Worm (Caenorhabditis elegans) whole organism, L2 larva: ENCODE measurements around the gene emc-3.
A peak's percentile ranks its signal among the peaks of the same experiment; 100 is the strongest.

Source experiments
- C34F6.9 ChIP-seq: fragments of 150-350 bp; optimal IDR thresholded peaks from 2 replicates; lab custom pipeline; 2014; ENCODE audit warnings: missing biosample characterization, missing genetic modification characterization
- F13H6.1 ChIP-seq: sonication (generic microtip); optimal IDR thresholded peaks from 2 replicates; lab custom pipeline; 2016; ENCODE audit warnings: missing genetic modification characterization, missing compliant biosample characterization
- alr-1 ChIP-seq: fragments of 150-350 bp; optimal IDR thresholded peaks from 2 replicates; lab custom pipeline; 2014; ENCODE audit warnings: missing biosample characterization, missing genetic modification characterization
- ama-1 ChIP-seq: fragments of 150-350 bp; optimal IDR thresholded peaks from 2 replicates; lab custom pipeline; 2018; ENCODE audit warnings: inconsistent platforms
- blmp-1 ChIP-seq: sonication (generic microtip); optimal IDR thresholded peaks from 2 replicates; lab custom pipeline; 2017; ENCODE audit warnings: missing genetic modification characterization, mild to moderate bottlenecking, missing compliant biosample characterization, antibody characterized with exemption, moderate library complexity; ENCODE audit not compliant: insufficient read depth
- ceh-16 ChIP-seq: fragments of 150-350 bp; optimal IDR thresholded peaks from 2 replicates; lab custom pipeline; 2014; ENCODE audit warnings: missing biosample characterization, missing genetic modification characterization
- ceh-82 ChIP-seq: fragments of 150-350 bp; optimal IDR thresholded peaks from 2 replicates; lab custom pipeline; 2014; ENCODE audit warnings: missing biosample characterization, missing genetic modification characterization
- crh-2 ChIP-seq: sonication (generic microtip); optimal IDR thresholded peaks from 2 replicates; lab custom pipeline; 2017; ENCODE audit warnings: missing biosample characterization, missing genetic modification characterization
- dmd-4 ChIP-seq: sonication (generic microtip); optimal IDR thresholded peaks from 2 replicates; lab custom pipeline; 2017; ENCODE audit warnings: missing biosample characterization, missing genetic modification characterization
- egl-27 ChIP-seq: sonication (generic microtip); optimal IDR thresholded peaks from 3 replicates; lab custom pipeline; 2017; ENCODE audit warnings: missing biosample characterization, missing genetic modification reagents, missing genetic modification characterization
- elt-1 ChIP-seq: fragments of 150-350 bp; optimal IDR thresholded peaks from 2 replicates; lab custom pipeline; 2014; ENCODE audit warnings: missing biosample characterization, missing genetic modification characterization
- elt-3 ChIP-seq: sonication (generic microtip); optimal IDR thresholded peaks from 2 replicates; lab custom pipeline; 2017; ENCODE audit warnings: missing biosample characterization, missing genetic modification characterization
- fos-1 ChIP-seq: fragments of 150-350 bp; optimal IDR thresholded peaks from 2 replicates; lab custom pipeline; 2014; ENCODE audit warnings: missing biosample characterization, missing genetic modification characterization
- gmeb-1 ChIP-seq: fragments of 150-350 bp; optimal IDR thresholded peaks from 2 replicates; lab custom pipeline; 2014; ENCODE audit warnings: missing biosample characterization, missing genetic modification characterization
- lin-11 ChIP-seq: fragments of 150-350 bp; sonication (generic microtip); optimal IDR thresholded peaks from 2 replicates; lab custom pipeline; 2014; ENCODE audit warnings: missing biosample characterization, missing genetic modification characterization, inconsistent platforms, mixed read lengths
- lin-39 ChIP-seq: fragments of 150-350 bp; optimal IDR thresholded peaks from 2 replicates; lab custom pipeline; 2014; ENCODE audit warnings: missing biosample characterization, missing genetic modification reagents, missing genetic modification characterization
- lsy-2 ChIP-seq, 2 experiments: fragments of 150-350 bp in 1 of 2; sonication (generic microtip) in 1 of 2; optimal IDR thresholded peaks; 2 replicates each; lab custom pipeline; 2014 to 2017; ENCODE audit warnings: missing biosample characterization in 2 of 2, missing genetic modification characterization in 2 of 2
- mab-5 ChIP-seq: fragments of 150-350 bp; optimal IDR thresholded peaks from 2 replicates; lab custom pipeline; 2014; ENCODE audit warnings: missing biosample characterization, missing genetic modification characterization
- mdl-1 ChIP-seq, 2 experiments: fragments of 150-350 bp in 1 of 2; sonication (generic microtip) in 1 of 2; optimal IDR thresholded peaks; 2 replicates each; lab custom pipeline; 2017; ENCODE audit warnings: missing biosample characterization in 2 of 2, missing genetic modification characterization in 2 of 2
- nhr-10 ChIP-seq: sonication (generic microtip); optimal IDR thresholded peaks from 2 replicates; lab custom pipeline; 2017; ENCODE audit warnings: missing biosample characterization, missing genetic modification characterization
- nhr-11 ChIP-seq: fragments of 150-350 bp; optimal IDR thresholded peaks from 2 replicates; lab custom pipeline; 2014; ENCODE audit warnings: missing biosample characterization, missing genetic modification characterization
- nhr-129 ChIP-seq: fragments of 150-350 bp; optimal IDR thresholded peaks from 2 replicates; lab custom pipeline; 2014; ENCODE audit warnings: missing biosample characterization, missing genetic modification characterization
- nhr-21 ChIP-seq: fragments of 150-350 bp; optimal IDR thresholded peaks from 2 replicates; lab custom pipeline; 2014; ENCODE audit warnings: missing biosample characterization, missing genetic modification characterization
- nhr-237 ChIP-seq: fragments of 150-350 bp; optimal IDR thresholded peaks from 2 replicates; lab custom pipeline; 2014; ENCODE audit warnings: missing biosample characterization, missing genetic modification characterization
- nhr-25 ChIP-seq: fragments of 150-350 bp; sonication (generic microtip); optimal IDR thresholded peaks from 3 replicates; lab custom pipeline; 2014; ENCODE audit warnings: missing biosample characterization, missing genetic modification characterization
- nhr-77 ChIP-seq: fragments of 150-350 bp; optimal IDR thresholded peaks from 2 replicates; lab custom pipeline; 2014; ENCODE audit warnings: missing biosample characterization, missing genetic modification characterization
- peb-1 ChIP-seq: fragments of 150-350 bp; optimal IDR thresholded peaks from 2 replicates; lab custom pipeline; 2014; ENCODE audit warnings: missing biosample characterization, missing genetic modification characterization
- sem-4 ChIP-seq: fragments of 150-350 bp; optimal IDR thresholded peaks from 2 replicates; lab custom pipeline; 2014; ENCODE audit warnings: missing biosample characterization, missing genetic modification reagents, missing genetic modification characterization
- skn-1 ChIP-seq: sonication (generic microtip); optimal IDR thresholded peaks from 2 replicates; lab custom pipeline; 2017; ENCODE audit warnings: missing biosample characterization, missing genetic modification characterization
- sma-3 ChIP-seq: sonication (generic microtip); optimal IDR thresholded peaks from 2 replicates; lab custom pipeline; 2016; ENCODE audit warnings: missing genetic modification reagents, missing genetic modification characterization, missing compliant biosample characterization
- sma-9 ChIP-seq, 2 experiments: fragments of 150-350 bp in 1 of 2; sonication (generic microtip) in 1 of 2; optimal IDR thresholded peaks; 2 replicates each; lab custom pipeline; 2014 to 2016; ENCODE audit warnings: missing genetic modification characterization in 2 of 2, mild to moderate bottlenecking in 1 of 2, missing biosample characterization in 1 of 2, missing compliant biosample characterization in 1 of 2, missing genetic modification reagents in 1 of 2, moderate library complexity in 1 of 2
- snpc-4 ChIP-seq: fragments of 150-350 bp; optimal IDR thresholded peaks from 2 replicates; lab custom pipeline; 2014; ENCODE audit warnings: missing biosample characterization, missing genetic modification characterization
- unc-39 ChIP-seq: fragments of 150-350 bp; optimal IDR thresholded peaks from 2 replicates; lab custom pipeline; 2014; ENCODE audit warnings: missing biosample characterization, missing genetic modification characterization
- unc-55 ChIP-seq: fragments of 150-350 bp; sonication (generic microtip); optimal IDR thresholded peaks from 3 replicates; lab custom pipeline; 2014; ENCODE audit warnings: missing biosample characterization, missing genetic modification reagents, missing genetic modification characterization
- unc-62 ChIP-seq: fragments of 150-350 bp; optimal IDR thresholded peaks from 2 replicates; lab custom pipeline; 2014; ENCODE audit warnings: missing biosample characterization, missing genetic modification reagents, missing genetic modification characterization
- zag-1 ChIP-seq: fragments of 150-350 bp; optimal IDR thresholded peaks from 2 replicates; lab custom pipeline; 2014; ENCODE audit warnings: missing biosample characterization, missing genetic modification characterization
- ztf-1 ChIP-seq: fragments of 200-800 bp; sonication (Bioruptor generic); conservative IDR thresholded peaks from 2 replicates; pipeline ENCODE4 v1.3.6; 2022; ENCODE audit warnings: missing genetic modification characterization, missing compliant biosample characterization
- ztf-11 ChIP-seq: sonication (generic microtip); optimal IDR thresholded peaks from 2 replicates; lab custom pipeline; 2017; ENCODE audit warnings: missing biosample characterization, missing genetic modification characterization
- ztf-4 ChIP-seq: fragments of 150-350 bp; optimal IDR thresholded peaks from 2 replicates; lab custom pipeline; 2014; ENCODE audit warnings: missing biosample characterization, missing genetic modification characterization

Gene emc-3

DNA sequence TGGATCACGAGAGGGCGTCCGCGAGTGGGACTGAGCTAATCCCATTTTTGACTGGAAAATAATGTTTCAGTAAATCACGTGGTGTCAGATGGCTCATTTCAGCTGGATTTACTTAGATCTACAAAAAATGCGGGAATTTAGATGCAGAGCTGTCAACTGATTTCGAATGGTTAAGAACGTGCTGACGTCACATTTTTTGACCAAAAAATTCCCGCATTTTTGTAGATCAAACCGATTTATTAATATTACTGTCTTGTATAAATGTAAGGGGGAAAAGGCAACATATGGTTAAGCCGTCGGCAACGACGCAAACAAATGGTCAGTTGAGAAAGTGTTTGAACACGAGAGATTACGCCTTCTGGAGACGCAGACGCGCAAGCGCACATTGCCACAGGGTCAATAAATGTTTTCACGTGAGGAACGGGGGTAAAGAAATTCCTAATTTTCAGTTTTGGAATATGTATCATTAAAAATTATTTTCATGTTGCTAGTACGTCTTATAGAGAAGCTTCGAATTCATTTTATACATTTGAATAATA, 31.2 kb upstream of the emc-3 start, which contains the start of gene gcl-1:
Gene gcl-1, minus strand, starts transcription at position 51 of the 539 bp plus-strand sequence.
- TF ChIP-seq elt-3 (tag; lab: Kevin White, UChicago) (no peak), ztf-11 (tag; lab: Kevin White, UChicago) (no peak), ceh-16 (tag; lab: Kevin White, UChicago) (no peak), F13H6.1 (peak; percentile 0), unc-55 (peak; percentile 15), nhr-129 (tag; lab: Kevin White, UChicago) (peak; percentile 64), egl-27 (tag; lab: Kevin White, UChicago) (no peak), sma-9 (GFP tag; optimal IDR thresholded peaks at IDR 0.05; lab: Kevin White, UChicago) (no peak), sma-9 (tag; optimal IDR thresholded peaks at IDR 0.05; lab: Kevin White, UChicago) (no peak), nhr-10 (tag; lab: Kevin White, UChicago) (no peak), C34F6.9 (tag; lab: Kevin White, UChicago) (peak; percentile 53), sma-3 (GFP tag; lab: Kevin White, UChicago) (no peak)

DNA sequence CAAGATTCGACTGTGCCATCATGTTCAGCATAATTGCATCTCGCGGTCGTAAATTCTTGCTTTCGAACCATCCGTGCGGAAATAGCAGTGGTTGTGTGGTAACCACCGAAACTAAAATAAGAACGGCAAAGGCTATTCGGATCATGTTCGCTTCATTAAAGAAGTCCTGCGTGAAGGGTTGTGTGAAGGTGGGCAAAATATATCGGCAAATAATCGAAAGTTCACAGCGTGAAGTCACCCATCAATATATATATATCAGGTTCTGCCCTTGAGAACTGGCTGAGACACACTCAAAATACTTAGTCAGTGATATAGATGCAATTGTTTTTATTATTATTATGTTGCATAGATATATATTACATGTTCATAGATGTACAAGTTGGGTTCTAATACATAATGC, 26.3 kb upstream of the emc-3 start, which contains the start of gene Y62E10A.19:
Gene Y62E10A.19, minus strand, starts transcription at position 289 of the 400 bp plus-strand sequence.
- TF ChIP-seq skn-1 (tag; lab: Kevin White, UChicago) (no peak), snpc-4 (tag; lab: Kevin White, UChicago) (no peak), unc-39 (tag; lab: Kevin White, UChicago) (no peak), blmp-1 (tag; lab: Kevin White, UChicago) (peak; percentile 32)

DNA sequence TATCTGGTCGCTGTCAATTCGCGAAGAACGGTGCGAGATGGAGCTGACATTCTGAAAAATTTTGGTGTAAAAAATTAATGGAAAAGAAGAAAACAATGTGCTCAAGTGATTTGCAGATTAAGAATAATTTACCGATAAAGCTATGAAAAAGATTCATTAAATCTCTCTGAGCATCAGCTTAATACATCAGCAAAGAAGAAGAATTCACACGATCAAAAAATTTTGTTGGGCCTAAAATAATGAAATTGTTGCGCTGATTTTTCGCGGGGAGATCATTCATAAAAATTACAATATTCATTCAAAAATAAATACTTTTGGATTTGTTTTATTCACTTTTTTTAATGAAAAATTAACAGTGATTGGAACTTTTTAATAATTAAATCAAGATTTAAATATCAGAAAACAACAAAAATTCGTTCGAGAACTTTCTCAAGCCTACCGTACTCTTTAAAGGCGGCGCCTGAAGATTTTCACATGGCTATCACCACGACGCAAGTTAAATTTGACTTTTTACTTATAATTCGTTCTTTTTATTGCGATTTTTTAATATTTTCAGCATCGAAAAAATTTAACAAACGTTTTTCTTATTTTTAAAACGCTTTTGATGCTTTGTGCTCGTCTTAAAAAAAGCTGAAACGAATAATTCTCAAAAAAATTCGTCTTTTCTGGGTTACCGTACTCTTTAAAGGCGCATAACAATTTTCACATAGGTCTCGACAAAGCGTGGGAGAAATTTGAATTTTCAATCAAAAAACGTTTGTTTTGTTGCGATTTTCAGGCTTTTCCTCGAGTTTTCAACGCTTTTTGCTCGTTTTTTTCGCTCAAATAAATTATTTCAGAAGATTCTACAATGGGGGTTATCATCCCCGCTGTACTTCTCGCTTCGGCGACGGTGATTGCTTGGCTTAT, 19.0 kb upstream of the emc-3 start, which contains the start of the genes memi-2 and cyp-31A5:
Gene memi-2, minus strand, starts transcription at position 51 of the 909 bp plus-strand sequence.
Gene cyp-31A5, plus strand, starts transcription at position 834 of the 909 bp plus-strand sequence.
- TF ChIP-seq crh-2 (tag; lab: Kevin White, UChicago) (no peak), ama-1 (lab: Kevin White, UChicago) (no peak), sem-4 (tag; lab: Kevin White, UChicago) (no peak), nhr-25 (tag; lab: Kevin White, UChicago) (no peak), dmd-4 (tag; lab: Kevin White, UChicago) (no peak), nhr-11 (no peak), F13H6.1 (no peak), ztf-4 (tag; lab: Kevin White, UChicago) (no peak), ztf-1 (GFP tag; lab: Robert Waterston, UW) (no peak), ztf-11 (tag; lab: Kevin White, UChicago) (no peak), gmeb-1 (tag; lab: Kevin White, UChicago) (no peak), nhr-21 (no peak), blmp-1 (tag; lab: Kevin White, UChicago) (no peak), lin-39 (no peak), snpc-4 (tag; lab: Kevin White, UChicago) (no peak)

DNA sequence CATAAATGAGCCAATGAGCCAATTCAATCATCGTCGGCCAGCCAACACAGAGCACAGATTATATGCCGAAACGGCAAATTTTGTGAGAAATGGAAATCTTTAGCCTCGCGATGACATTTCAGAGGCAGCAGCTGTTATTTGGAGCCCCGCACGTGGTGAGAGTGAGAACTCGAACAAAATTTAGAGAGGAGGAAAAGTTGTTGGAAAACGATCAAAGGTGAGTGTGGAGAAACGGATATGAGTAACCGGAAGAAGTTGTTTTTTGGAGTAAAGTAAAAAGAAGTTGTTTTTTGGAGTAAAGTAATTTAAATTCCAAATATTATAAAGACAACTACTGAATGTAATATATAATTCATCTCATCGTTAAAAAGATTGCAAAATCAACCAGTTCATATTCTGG, 17.0 kb upstream of the emc-3 start, which contains the start of gene Y62E10A.13:
Gene Y62E10A.13, minus strand, starts transcription at position 326 of the 400 bp plus-strand sequence.
- no peak for TF ChIP-seq nhr-25 (tag; lab: Kevin White, UChicago)
- no peak for TF ChIP-seq alr-1
- no peak for TF ChIP-seq dmd-4 (tag; lab: Kevin White, UChicago)
- TF ChIP-seq nhr-129 (tag; lab: Kevin White, UChicago) = peak; percentile 40

DNA sequence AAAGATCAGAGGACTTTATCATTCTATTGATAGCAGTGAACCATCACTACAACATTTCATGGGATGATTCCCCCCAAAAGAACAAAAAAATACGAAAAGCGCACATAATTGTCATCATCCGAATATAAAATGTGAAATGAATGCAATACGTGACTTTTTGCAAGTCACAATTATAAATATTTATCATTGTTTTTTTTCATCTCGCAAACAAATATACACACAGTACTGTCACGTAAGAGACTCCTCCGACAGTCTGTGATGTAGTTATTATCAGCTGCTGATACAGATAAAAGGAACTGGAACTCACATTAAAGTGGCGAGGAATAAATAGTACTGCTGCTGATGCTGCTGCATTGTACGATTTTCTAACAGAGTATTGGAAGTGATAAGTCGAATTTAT, 14.7 kb upstream of the emc-3 start:
- TF ChIP-seq nhr-11 (no peak), ceh-82 (tag; lab: Kevin White, UChicago) (no peak), crh-2 (tag; lab: Kevin White, UChicago) (peak; percentile 66), lsy-2 (tag; optimal IDR thresholded peaks at IDR 0.05; lab: Kevin White, UChicago) (peak in 1 of 2 experiments; percentile 18), unc-55 (no peak), dmd-4 (tag; lab: Kevin White, UChicago) (no peak), unc-62 (no peak), mdl-1 (tag; optimal IDR thresholded peaks at IDR 0.05; lab: Kevin White, UChicago) (no peak), gmeb-1 (tag; lab: Kevin White, UChicago) (no peak), sma-3 (GFP tag; lab: Kevin White, UChicago) (peak; percentile 20), zag-1 (tag; lab: Kevin White, UChicago) (no peak), nhr-237 (tag; lab: Kevin White, UChicago) (no peak), nhr-21 (peak; percentile 2), nhr-77 (tag; lab: Kevin White, UChicago) (no peak), C34F6.9 (tag; lab: Kevin White, UChicago) (no peak), peb-1 (tag; lab: Kevin White, UChicago) (no peak), egl-27 (tag; lab: Kevin White, UChicago) (no peak), elt-1 (tag; lab: Kevin White, UChicago) (no peak), nhr-10 (tag; lab: Kevin White, UChicago) (no peak), fos-1 (peak; percentile 35), ztf-4 (tag; lab: Kevin White, UChicago) (no peak), lin-11 (tag; lab: Kevin White, UChicago) (no peak), mab-5 (no peak), sma-9 (GFP tag; optimal IDR thresholded peaks at IDR 0.05; lab: Kevin White, UChicago) (peak; percentile 63), sma-9 (tag; optimal IDR thresholded peaks at IDR 0.05; lab: Kevin White, UChicago) (no peak), skn-1 (tag; lab: Kevin White, UChicago) (peak; percentile 54)
